Fruit fly (Drosophila melanogaster) whole organism, embryonic: ENCODE results near the gene CG46434.

Source experiments
- Bteb2 ChIP-seq: fragments of 200-800 bp; sonication (Bioruptor generic); optimal IDR thresholded peaks from 2 replicates; lab custom pipeline; 2016; ENCODE audit warnings: missing biosample characterization, missing genetic modification characterization
- CG31388 ChIP-seq: fragments of 200-800 bp; sonication (Bioruptor generic); optimal IDR thresholded peaks from 2 replicates; lab custom pipeline; 2016; ENCODE audit warnings: missing biosample characterization, missing genetic modification characterization
- Dfd ChIP-seq, 2 experiments: fragments of >200 bp; optimal IDR thresholded peaks; 2 replicates each; lab custom pipeline; 2017; ENCODE audit warnings: missing biosample characterization in 2 of 2, missing genetic modification characterization in 2 of 2
- ranshi ChIP-seq: fragments of 200-800 bp; sonication (Bioruptor generic); IDR thresholded peaks from 2 replicates; pipeline ENCODE4 v1.3.6; 2022; ENCODE audit warnings: missing biosample characterization, missing genetic modification characterization
- sim ChIP-seq: fragments of 200-800 bp; sonication (Bioruptor generic); IDR thresholded peaks from 2 replicates; pipeline ENCODE4 v1.3.6; 2022; ENCODE audit warnings: missing biosample characterization, missing genetic modification characterization
- sisA ChIP-seq: fragments of 200-800 bp; sonication (Bioruptor generic); IDR thresholded peaks from 2 replicates; pipeline ENCODE4 v1.3.6; 2022; ENCODE audit warnings: missing biosample characterization, missing genetic modification characterization
- unpg ChIP-seq: fragments of 200-800 bp; sonication (Bioruptor generic); optimal IDR thresholded peaks from 3 replicates; lab custom pipeline; 2018; ENCODE audit warnings: missing biosample characterization, mild to moderate bottlenecking, missing genetic modification characterization, moderate library complexity
- zfh1 ChIP-seq: fragments of 200-800 bp; sonication (Bioruptor generic); IDR thresholded peaks from 3 replicates; pipeline ENCODE4 v1.3.6; 2022; ENCODE audit warnings: missing biosample characterization, missing genetic modification characterization

DNA sequence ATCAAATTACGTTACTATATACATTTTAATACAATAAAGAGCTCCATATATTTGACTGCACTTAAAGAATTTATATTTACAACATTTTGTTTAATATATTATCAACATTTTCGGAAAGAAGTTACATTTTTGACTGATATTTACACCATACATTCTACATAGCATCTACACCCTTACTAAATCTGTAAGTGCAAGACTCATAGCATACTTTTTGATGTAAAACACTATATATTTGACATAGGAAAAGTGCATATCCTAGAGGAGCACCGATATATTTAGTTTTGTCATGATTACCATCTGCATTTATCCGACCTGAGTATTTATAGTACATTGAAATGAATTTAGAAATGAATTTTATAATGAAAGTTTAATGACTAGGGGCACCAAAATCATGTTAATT is 25.0 kb upstream of the CG46434 start:
- no peak for TF ChIP-seq ranshi
- no peak for TF ChIP-seq CG31388 (GFP tag; lab: Kevin White, UChicago)
- no peak for TF ChIP-seq sim (GFP tag; lab: Robert Waterston, UW)
- no peak for TF ChIP-seq zfh1 (GFP tag; lab: Robert Waterston, UW)
- no peak for TF ChIP-seq unpg (GFP tag; lab: Kevin White, UChicago)
- no peak for TF ChIP-seq Bteb2 (GFP tag; lab: Kevin White, UChicago)
- no peak for TF ChIP-seq sisA
- TF ChIP-seq Dfd (GFP tag; optimal IDR thresholded peaks at IDR 0.05; lab: Kevin White, UChicago): no peak
